Worm (Caenorhabditis elegans): Measurements from ENCODE around the gene T12B3.2.

ce11 chrIV:7328918-7329317 is 47.7 kb upstream of the T12B3.2 start, which contains the start of gene sqst-2:
- TF ChIP-seq ztf-11 (tag; optimal IDR thresholded peaks at IDR 0.05) (no peak), unc-62 (GFP tag; optimal IDR thresholded peaks at IDR 0.05) (no peak), ZK546.5 (tag; optimal IDR thresholded peaks at IDR 0.05) (no peak), ceh-82 (tag; optimal IDR thresholded peaks at IDR 0.05) (no peak), nhr-237 (tag; optimal IDR thresholded peaks at IDR 0.05) (no peak), egl-27 (tag; optimal IDR thresholded peaks at IDR 0.05) (no peak), nhr-129 (tag; optimal IDR thresholded peaks at IDR 0.05) (no peak), snpc-4 (tag; optimal IDR thresholded peaks at IDR 0.05) (no peak), fos-1 (tag; optimal IDR thresholded peaks at IDR 0.05) (peak; percentile 89), nhr-10 (tag; optimal IDR thresholded peaks at IDR 0.05) (no peak), nhr-23 (tag; optimal IDR thresholded peaks at IDR 0.05) (no peak), nhr-25 (tag; optimal IDR thresholded peaks at IDR 0.05) (no peak)

Data from whole organism, L2 larva.